Worm (Caenorhabditis elegans): ENCODE results near the gene ZK856.19.

ZK856.19 gene

DNA sequence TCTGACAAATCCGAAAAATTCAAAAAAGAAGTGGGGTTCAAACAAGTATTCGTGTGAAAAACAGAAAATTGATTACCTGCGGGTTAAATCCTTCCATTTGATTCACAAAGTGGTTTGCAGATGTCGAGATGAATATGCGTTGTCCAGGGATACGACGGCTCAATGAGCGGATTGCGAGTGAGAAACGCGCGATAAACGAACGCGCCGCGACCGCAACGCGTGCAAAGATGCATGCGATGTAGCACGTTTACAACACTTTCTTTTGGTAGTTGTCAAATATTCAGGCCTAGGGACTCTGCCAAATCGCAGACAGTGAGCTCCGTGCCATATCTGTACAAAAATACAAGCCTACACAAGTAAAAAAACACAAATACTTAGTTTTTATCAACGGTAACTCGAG lies 34.0 kb upstream of the ZK856.19 start, which contains the start of gene fubl-1 (continued):
- TF ChIP-seq egl-27 (tag; optimal IDR thresholded peaks at IDR 0.05) (no peak), lin-29 (GFP tag; IDR thresholded peaks at IDR 0.05) (no peak), nhr-25 (tag; optimal IDR thresholded peaks at IDR 0.05; ENCODE audit: borderline replicate concordance, insufficient read depth) (no peak), lin-39 (tag; optimal IDR thresholded peaks at IDR 0.05) (no peak), ztf-11 (tag; optimal IDR thresholded peaks at IDR 0.05) (no peak), zip-2 (tag; optimal IDR thresholded peaks at IDR 0.05) (no peak), lin-15B (tag; optimal IDR thresholded peaks at IDR 0.05) (no peak), Y48G9A.11 (GFP tag; IDR thresholded peaks at IDR 0.05) (peak; percentile 40; the same call in 1 of the 2 replicates), ceh-28 (tag; optimal IDR thresholded peaks at IDR 0.05) (no peak), tag-97 (GFP tag; IDR thresholded peaks at IDR 0.05) (no peak), F37D6.2 (tag; optimal IDR thresholded peaks at IDR 0.05) (no peak), nhr-48 (tag; optimal IDR thresholded peaks at IDR 0.05) (no peak), ceh-20 (GFP tag; IDR thresholded peaks at IDR 0.05) (no peak), ama-1 (optimal IDR thresholded peaks at IDR 0.05) (peak; percentile 75), D1046.2 (GFP tag; IDR thresholded peaks at IDR 0.05) (no peak), sdz-12 (GFP tag; optimal IDR thresholded peaks at IDR 0.05) (no peak), nhr-77 (tag; optimal IDR thresholded peaks at IDR 0.05) (no peak), lin-38 (GFP tag; IDR thresholded peaks at IDR 0.05) (peak; percentile 70), F49E8.2 (tag; optimal IDR thresholded peaks at IDR 0.05; ENCODE audit: borderline replicate concordance) (no peak), Y105C5A.15 (GFP tag; IDR thresholded peaks at IDR 0.05) (no peak), aha-1 (tag) (peak; percentile 82), daf-16 (GFP tag; optimal IDR thresholded peaks at IDR 0.05) (no peak), daf-16 (tag; optimal IDR thresholded peaks at IDR 0.05) (no peak)

DNA sequence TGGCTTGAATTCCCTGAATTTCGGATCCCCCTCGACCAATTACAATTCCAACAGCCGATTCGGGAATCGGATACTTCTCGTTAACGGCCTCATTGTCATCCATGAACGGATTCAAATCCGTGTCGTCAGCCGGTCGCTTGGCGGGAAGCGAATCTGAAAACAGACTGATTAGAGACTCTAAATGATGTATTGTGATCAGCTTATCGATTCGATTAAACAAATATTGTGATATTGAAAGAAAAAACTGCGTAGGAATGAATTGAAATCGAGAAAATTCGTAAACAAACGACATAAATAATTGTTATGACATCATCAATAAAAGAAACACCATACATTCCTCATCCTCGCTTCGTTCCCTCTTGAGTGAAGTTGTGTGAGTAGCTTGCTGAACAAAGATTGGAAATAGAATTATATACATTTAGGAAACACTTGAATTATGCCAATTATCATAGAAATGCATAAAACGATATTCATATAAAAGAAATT lies 33.3 kb upstream of the ZK856.19 start:
- TF ChIP-seq ceh-20 (GFP tag; IDR thresholded peaks at IDR 0.05) = no peak
- TF ChIP-seq nhr-28 (tag; optimal IDR thresholded peaks at IDR 0.05) = no peak
- no peak for TF ChIP-seq lir-3 (tag; optimal IDR thresholded peaks at IDR 0.05)
- peak; percentile 3 for TF ChIP-seq mes-2 (tag; optimal IDR thresholded peaks at IDR 0.05; ENCODE audit: poor library complexity, severe bottlenecking)
- TF ChIP-seq dmd-6 (GFP tag; IDR thresholded peaks at IDR 0.05) = no peak
- no peak for TF ChIP-seq ceh-44 (GFP tag; IDR thresholded peaks at IDR 0.05)
- TF ChIP-seq unc-62 (GFP tag; optimal IDR thresholded peaks at IDR 0.05 in 1 of 2) = no peak
- no peak for TF ChIP-seq unc-62 (tag; optimal IDR thresholded peaks at IDR 0.05)
- TF ChIP-seq mep-1 (tag; optimal IDR thresholded peaks at IDR 0.05) = no peak
- no peak for TF ChIP-seq dve-1 (tag; optimal IDR thresholded peaks at IDR 0.05; ENCODE audit: insufficient read depth)
- no peak for TF ChIP-seq nhr-102 (tag; optimal IDR thresholded peaks at IDR 0.05)
- TF ChIP-seq jun-1 (tag; optimal IDR thresholded peaks at IDR 0.05) = no peak
- no peak; the same call in 1 of the 2 replicates for TF ChIP-seq dmd-8 (GFP tag; IDR thresholded peaks at IDR 0.05)
- no peak for TF ChIP-seq hmg-1.1 (GFP tag; IDR thresholded peaks at IDR 0.05)
- peak; percentile 87 for TF ChIP-seq ama-1 (optimal IDR thresholded peaks at IDR 0.05)
- no peak for TF ChIP-seq nhr-76 (tag; optimal IDR thresholded peaks at IDR 0.05)
- TF ChIP-seq nhr-42 (GFP tag; IDR thresholded peaks at IDR 0.05) = no peak
- no peak for TF ChIP-seq hlh-11 (tag; optimal IDR thresholded peaks at IDR 0.05)
- no peak for TF ChIP-seq daf-8 (GFP tag; IDR thresholded peaks at IDR 0.05)
- TF ChIP-seq nhr-6 (tag; optimal IDR thresholded peaks at IDR 0.05) = no peak
- no peak for TF ChIP-seq dpl-1 (GFP tag; optimal IDR thresholded peaks at IDR 0.05)
- TF ChIP-seq vab-7 (GFP tag; IDR thresholded peaks at IDR 0.05) = no peak
- TF ChIP-seq unc-130 (GFP tag; optimal IDR thresholded peaks at IDR 0.05) = peak; percentile 42
- TF ChIP-seq aha-1 (tag) = no peak
- no peak for TF ChIP-seq attf-4 (tag; optimal IDR thresholded peaks at IDR 0.05)
- TF ChIP-seq D1046.2 (GFP tag; IDR thresholded peaks at IDR 0.05) = no peak
- no peak for TF ChIP-seq tra-1 (GFP tag; IDR thresholded peaks at IDR 0.05)
- no peak for TF ChIP-seq F10B5.3 (tag; optimal IDR thresholded peaks at IDR 0.05)
- TF ChIP-seq lin-29 (GFP tag; IDR thresholded peaks at IDR 0.05) = no peak
- peak; percentile 18 for TF ChIP-seq Y5F2A.4 (GFP tag; optimal IDR thresholded peaks at IDR 0.05)
- TF ChIP-seq set-16 (GFP tag; IDR thresholded peaks at IDR 0.05) = no peak
- TF ChIP-seq madf-5 (GFP tag; IDR thresholded peaks at IDR 0.05) = no peak
- TF ChIP-seq ceh-32 (tag; optimal IDR thresholded peaks at IDR 0.05; ENCODE audit: poor library complexity) = no peak
- no peak for TF ChIP-seq hif-1 (tag; optimal IDR thresholded peaks at IDR 0.05)
- TF ChIP-seq lin-39 (tag; optimal IDR thresholded peaks at IDR 0.05) = no peak

All from whole organism, L4 larva.